Worm (Caenorhabditis elegans) whole organism, mixed stage, embryonic: Measurements from ENCODE around the gene npr-42.
A peak's percentile ranks its signal among the peaks of the same experiment; 100 is the strongest.

ENCODE experiments used
- bed-3 ChIP-seq: fragments of 200-800 bp; sonication (Bioruptor generic); optimal IDR thresholded peaks from 3 replicates; lab custom pipeline; 2018; ENCODE audit warnings: mild to moderate bottlenecking, missing genetic modification characterization, moderate library complexity, missing compliant biosample characterization
- blmp-1 ChIP-seq: fragments of 150-350 bp; optimal IDR thresholded peaks from 2 replicates; lab custom pipeline; 2014; ENCODE audit warnings: missing biosample characterization, missing genetic modification characterization
- ceh-39 ChIP-seq: fragments of 150-350 bp; optimal IDR thresholded peaks from 2 replicates; lab custom pipeline; 2014; ENCODE audit warnings: missing biosample characterization, missing genetic modification characterization
- ceh-43 ChIP-seq: fragments of 200-800 bp; sonication (Bioruptor generic); optimal IDR thresholded peaks from 2 replicates; lab custom pipeline; 2018; ENCODE audit warnings: mild to moderate bottlenecking, missing genetic modification characterization, moderate library complexity, missing compliant biosample characterization
- ceh-83 ChIP-seq: fragments of 200-800 bp; sonication (Bioruptor generic); optimal IDR thresholded peaks from 2 replicates; lab custom pipeline; 2018; ENCODE audit warnings: mild to moderate bottlenecking, missing genetic modification characterization, missing compliant biosample characterization
- ces-1 ChIP-seq: fragments of 150-350 bp; optimal IDR thresholded peaks from 2 replicates; lab custom pipeline; 2014; ENCODE audit warnings: missing biosample characterization, missing genetic modification reagents, missing genetic modification characterization
- cnd-1 ChIP-seq: fragments of 200-800 bp; sonication (Bioruptor generic); optimal IDR thresholded peaks from 2 replicates; lab custom pipeline; 2018; ENCODE audit warnings: mild to moderate bottlenecking, missing genetic modification characterization, missing compliant biosample characterization
- drap-1 ChIP-seq: fragments of 200-800 bp; sonication (Bioruptor generic); optimal IDR thresholded peaks from 3 replicates; lab custom pipeline; 2018; ENCODE audit warnings: mild to moderate bottlenecking, missing genetic modification characterization, missing compliant biosample characterization
- elt-1 ChIP-seq: sonication (generic microtip); optimal IDR thresholded peaks from 2 replicates; lab custom pipeline; 2017; ENCODE audit warnings: missing genetic modification characterization, mild to moderate bottlenecking, missing compliant biosample characterization, antibody characterized with exemption, moderate library complexity, borderline replicate concordance; ENCODE audit not compliant: insufficient read depth
- elt-3 ChIP-seq: fragments of 150-350 bp; optimal IDR thresholded peaks from 2 replicates; lab custom pipeline; 2014; ENCODE audit warnings: missing biosample characterization, missing genetic modification characterization
- ham-2 ChIP-seq: fragments of 200-800 bp; sonication (Bioruptor generic); optimal IDR thresholded peaks from 2 replicates; lab custom pipeline; 2018; ENCODE audit warnings: mild to moderate bottlenecking, missing genetic modification characterization, missing compliant biosample characterization
- lin-13 ChIP-seq: fragments of 150-350 bp; optimal IDR thresholded peaks from 2 replicates; lab custom pipeline; 2014; ENCODE audit warnings: missing biosample characterization, missing genetic modification characterization
- lin-32 ChIP-seq: fragments of 200-800 bp; sonication (Bioruptor generic); optimal IDR thresholded peaks from 2 replicates; lab custom pipeline; 2018; ENCODE audit warnings: mild to moderate bottlenecking, missing genetic modification characterization, missing compliant biosample characterization
- lsy-2 ChIP-seq: fragments of 150-350 bp; optimal IDR thresholded peaks from 2 replicates; lab custom pipeline; 2014; ENCODE audit warnings: missing biosample characterization, missing genetic modification characterization
- mep-1 ChIP-seq: fragments of 150-350 bp; optimal IDR thresholded peaks from 2 replicates; lab custom pipeline; 2017; ENCODE audit warnings: missing biosample characterization, missing genetic modification reagents, missing genetic modification characterization, inconsistent platforms
- mls-2 ChIP-seq: sonication (generic microtip); optimal IDR thresholded peaks from 2 replicates; lab custom pipeline; 2016; ENCODE audit warnings: mild to moderate bottlenecking, missing genetic modification characterization, moderate library complexity, missing compliant biosample characterization
- nhr-12 ChIP-seq: fragments of 150-350 bp; optimal IDR thresholded peaks from 2 replicates; lab custom pipeline; 2014; ENCODE audit warnings: missing biosample characterization, missing genetic modification characterization
- nhr-2 ChIP-seq: fragments of 150-350 bp; optimal IDR thresholded peaks from 2 replicates; lab custom pipeline; 2014; ENCODE audit warnings: missing biosample characterization, missing genetic modification characterization
- nhr-28 ChIP-seq: fragments of 150-350 bp; optimal IDR thresholded peaks from 2 replicates; lab custom pipeline; 2014; ENCODE audit warnings: missing biosample characterization, missing genetic modification characterization
- nhr-76 ChIP-seq: sonication (generic microtip); optimal IDR thresholded peaks from 2 replicates; lab custom pipeline; 2017; ENCODE audit warnings: missing biosample characterization, missing genetic modification characterization
- pha-4 ChIP-seq: fragments of 150-350 bp; optimal IDR thresholded peaks from 2 replicates; lab custom pipeline; 2018; ENCODE audit warnings: missing biosample characterization, missing genetic modification reagents, missing genetic modification characterization
- sem-2 ChIP-seq: fragments of 200-800 bp; sonication (Bioruptor generic); optimal IDR thresholded peaks from 2 replicates; lab custom pipeline; 2018; ENCODE audit warnings: mild to moderate bottlenecking, missing genetic modification characterization, missing compliant biosample characterization
- snpc-4 ChIP-seq: fragments of 150-350 bp; optimal IDR thresholded peaks from 2 replicates; lab custom pipeline; 2014; ENCODE audit warnings: missing biosample characterization, missing genetic modification characterization
- tbx-8 ChIP-seq: fragments of 200-800 bp; sonication (Bioruptor generic); optimal IDR thresholded peaks from 2 replicates; lab custom pipeline; 2018; ENCODE audit warnings: mild to moderate bottlenecking, missing genetic modification characterization, moderate library complexity, missing compliant biosample characterization
- unc-39 ChIP-seq: fragments of 150-350 bp; optimal IDR thresholded peaks from 2 replicates; lab custom pipeline; 2014; ENCODE audit warnings: missing biosample characterization, missing genetic modification characterization
- unc-62 ChIP-seq: fragments of 150-350 bp; optimal IDR thresholded peaks from 2 replicates; lab custom pipeline; 2014; ENCODE audit warnings: missing biosample characterization, missing genetic modification reagents, missing genetic modification characterization
- zip-8 ChIP-seq: fragments of 150-350 bp; optimal IDR thresholded peaks from 2 replicates; lab custom pipeline; 2014; ENCODE audit warnings: missing biosample characterization, missing genetic modification characterization
- ztf-11 ChIP-seq: fragments of 150-350 bp; optimal IDR thresholded peaks from 2 replicates; lab custom pipeline; 2014; ENCODE audit warnings: missing biosample characterization, missing genetic modification characterization

Gene npr-42

DNA sequence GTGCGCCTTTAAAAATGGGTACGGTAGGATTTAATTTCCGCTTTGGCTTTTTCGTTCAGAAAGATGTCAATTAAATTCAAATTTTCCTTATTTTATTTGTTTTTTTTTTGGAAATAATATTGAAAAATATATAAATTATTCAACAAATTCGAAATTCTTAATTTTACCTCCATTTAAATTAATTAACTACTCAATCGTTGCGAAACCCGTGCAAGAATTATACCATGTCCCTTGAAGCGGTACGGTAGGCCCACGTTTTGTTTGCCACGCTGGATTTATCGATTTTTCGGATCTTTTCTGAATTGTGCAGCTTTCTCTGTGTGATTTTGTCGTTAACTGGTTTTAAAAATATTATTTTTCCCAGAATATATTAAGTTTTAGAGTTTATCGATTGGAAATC is 44.5 kb downstream of the npr-42 start, which contains the start of gene Y52E8A.2:
Y52E8A.2 (plus strand) TSS at position 382 of the 400 bp plus-strand sequence.
- TF ChIP-seq elt-1 (no peak), drap-1 (GFP tag; lab: Kevin White, UChicago) (no peak), blmp-1 (tag; lab: Kevin White, UChicago) (no peak), bed-3 (no peak)
- TF ChIP-seq, all 35 proteins: peak for 0

- no peak for TF ChIP-seq lsy-2 (tag; lab: Kevin White, UChicago)
- TF ChIP-seq tbx-8 (GFP tag; lab: Kevin White, UChicago), result no peak
- no peak for TF ChIP-seq ztf-11
- TF ChIP-seq mep-1 (tag; lab: Kevin White, UChicago), result no peak
- TF ChIP-seq zip-8 (tag; lab: Kevin White, UChicago), result no peak
- TF ChIP-seq pha-4 (tag; lab: Kevin White, UChicago), result no peak
- no peak for TF ChIP-seq lin-32 (GFP tag; lab: Kevin White, UChicago)
- TF ChIP-seq elt-3 (tag; lab: Kevin White, UChicago), result no peak
- no peak for TF ChIP-seq ces-1 (GFP tag; lab: Kevin White, UChicago)
- TF ChIP-seq elt-1, result no peak
- TF ChIP-seq drap-1 (GFP tag; lab: Kevin White, UChicago), result no peak
- no peak for TF ChIP-seq cnd-1
- no peak for TF ChIP-seq unc-39 (tag; lab: Kevin White, UChicago)
- TF ChIP-seq nhr-2 (tag; lab: Kevin White, UChicago), result no peak
These were observed 45.8 kb downstream of the npr-42 start, which contains the start of gene Y52E8A.1 for ce11 chrII:4321766-4322165. Gene Y52E8A.1 (plus strand): TSS chrII:4322066.

DNA sequence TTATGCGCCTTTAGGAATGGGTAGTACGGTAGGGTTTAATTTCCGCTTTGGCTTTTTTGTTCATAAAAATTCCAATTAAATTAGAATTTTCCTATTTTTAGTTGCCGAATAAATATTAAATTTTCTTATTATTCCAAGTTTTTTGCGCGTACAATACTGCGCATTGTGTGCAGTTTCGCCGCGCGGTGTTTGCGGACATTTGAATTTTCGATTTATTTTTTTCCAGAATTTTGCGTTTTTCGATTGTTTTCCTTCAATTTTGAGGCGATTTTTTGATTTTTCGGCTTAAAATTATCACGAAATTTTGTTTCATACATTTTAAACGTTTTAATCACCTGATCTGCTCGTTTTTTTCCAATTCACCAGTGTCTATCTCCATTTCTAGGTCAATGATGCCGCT is 46.9 kb downstream of the npr-42 start, which contains the start of gene H20J04.6:
H20J04.6 (plus strand) TSS at position 386 of the 400 bp plus-strand sequence.
- TF ChIP-seq ces-1 (GFP tag; lab: Kevin White, UChicago) (peak; percentile 18), elt-3 (tag; lab: Kevin White, UChicago) (no peak), lsy-2 (tag; lab: Kevin White, UChicago) (peak; percentile 39), mep-1 (tag; lab: Kevin White, UChicago) (peak; percentile 29), lin-13 (no peak), ceh-83 (GFP tag; lab: Kevin White, UChicago) (peak; percentile 13)

ce11 chrII:4324061-4324460 is 48.1 kb downstream of the npr-42 start, which contains the start of gene mog-2:
Gene mog-2 (plus strand): TSS chrII:4324361.
- no peak for TF ChIP-seq unc-62
- TF ChIP-seq mls-2 (tag; lab: Kevin White, UChicago), result no peak
- TF ChIP-seq elt-3 (tag; lab: Kevin White, UChicago), result no peak
- TF ChIP-seq nhr-28 (tag; lab: Kevin White, UChicago), result no peak
- TF ChIP-seq ceh-39 (tag; lab: Kevin White, UChicago), result no peak
- TF ChIP-seq cnd-1, result no peak
- no peak for TF ChIP-seq zip-8 (tag; lab: Kevin White, UChicago)
- TF ChIP-seq sem-2 (GFP tag; lab: Kevin White, UChicago), result no peak
- TF ChIP-seq ceh-83 (GFP tag; lab: Kevin White, UChicago), result no peak
- TF ChIP-seq ceh-43 (GFP tag; lab: Kevin White, UChicago), result no peak
- TF ChIP-seq snpc-4 (tag; lab: Kevin White, UChicago), result no peak
- no peak for TF ChIP-seq lsy-2 (tag; lab: Kevin White, UChicago)
- no peak for TF ChIP-seq nhr-76 (tag; lab: Kevin White, UChicago)
- TF ChIP-seq pha-4 (tag; lab: Kevin White, UChicago), result no peak
- no peak for TF ChIP-seq ham-2

ce11 chrII:4326420-4326819 is 50.4 kb downstream of the npr-42 start, which contains the start of gene pfd-2:
Gene pfd-2 (plus strand): TSS chrII:4326720.
- no peak for TF ChIP-seq ztf-11
- no peak for TF ChIP-seq mep-1 (tag; lab: Kevin White, UChicago)
- TF ChIP-seq unc-62, result no peak
- no peak for TF ChIP-seq nhr-2 (tag; lab: Kevin White, UChicago)
- no peak for TF ChIP-seq mls-2 (tag; lab: Kevin White, UChicago)
- no peak for TF ChIP-seq sem-2 (GFP tag; lab: Kevin White, UChicago)
- TF ChIP-seq ceh-43 (GFP tag; lab: Kevin White, UChicago), result no peak
- TF ChIP-seq nhr-12, result no peak
- TF ChIP-seq tbx-8 (GFP tag; lab: Kevin White, UChicago), result no peak
- TF ChIP-seq bed-3, result no peak
- TF ChIP-seq blmp-1 (tag; lab: Kevin White, UChicago), result no peak
- TF ChIP-seq zip-8 (tag; lab: Kevin White, UChicago), result no peak
- TF ChIP-seq lin-32 (GFP tag; lab: Kevin White, UChicago), result no peak
- no peak for TF ChIP-seq lsy-2 (tag; lab: Kevin White, UChicago)
- TF ChIP-seq, all 35 proteins: peak for 0
